Worm (Caenorhabditis elegans) whole organism, L4 larva: ENCODE measurements around the gene C24H12.6.

Source experiments
- D1046.2 ChIP-seq: fragments of 200-800 bp; sonication (Bioruptor generic); IDR thresholded peaks from 2 replicates; pipeline ENCODE4 v1.3.6; 2022; ENCODE audit warnings: missing genetic modification characterization, missing compliant biosample characterization
- ceh-62 ChIP-seq: sonication (generic microtip); optimal IDR thresholded peaks from 2 replicates; lab custom pipeline; 2017; ENCODE audit warnings: missing biosample characterization, missing genetic modification characterization
- fos-1 ChIP-seq: fragments of 150-350 bp; optimal IDR thresholded peaks from 2 replicates; lab custom pipeline; 2014; ENCODE audit warnings: missing biosample characterization, missing genetic modification characterization
- hif-1 ChIP-seq, 2 experiments: sonication (generic microtip); optimal IDR thresholded peaks; 2 replicates each; lab custom pipeline; 2016 to 2017; ENCODE audit warnings: missing compliant biosample characterization in 2 of 2, missing genetic modification characterization in 2 of 2, missing genetic modification reagents in 2 of 2, missing genotype in 2 of 2, mild to moderate bottlenecking in 1 of 2
- lsy-2 ChIP-seq, 2 experiments: fragments of 150-350 bp in 1 of 2; sonication (generic microtip) in 1 of 2; optimal IDR thresholded peaks; 2 replicates each; lab custom pipeline; 2014 to 2017; ENCODE audit warnings: missing biosample characterization in 2 of 2, missing genetic modification characterization in 2 of 2
- nhr-11 ChIP-seq: fragments of 150-350 bp; optimal IDR thresholded peaks from 2 replicates; lab custom pipeline; 2014; ENCODE audit warnings: missing biosample characterization, missing genetic modification characterization
- nhr-237 ChIP-seq: sonication (generic microtip); optimal IDR thresholded peaks from 2 replicates; lab custom pipeline; 2017; ENCODE audit warnings: missing biosample characterization, missing genetic modification characterization
- nhr-25 ChIP-seq: sonication (generic microtip); optimal IDR thresholded peaks from 2 replicates; lab custom pipeline; 2017; ENCODE audit warnings: missing genetic modification characterization, mild to moderate bottlenecking, missing compliant biosample characterization, antibody characterized with exemption, moderate library complexity, borderline replicate concordance; ENCODE audit not compliant: insufficient read depth
- nhr-6 ChIP-seq: fragments of 150-350 bp; optimal IDR thresholded peaks from 2 replicates; lab custom pipeline; 2014; ENCODE audit warnings: missing biosample characterization, missing genetic modification characterization
- pha-4 ChIP-seq, 2 experiments: fragments of 150-350 bp in 1 of 2; fragments of 200-800 bp in 1 of 2; sonication (Bioruptor generic) in 1 of 2; IDR thresholded peaks in 1 of 2; optimal IDR thresholded peaks in 1 of 2; 2 replicates each; pipeline versions ENCODE4 v1.3.6 to Lab custom; 2014 to 2022; ENCODE audit warnings: missing genetic modification characterization in 2 of 2, missing genetic modification reagents in 2 of 2, missing biosample characterization in 1 of 2, missing compliant biosample characterization in 1 of 2
- zag-1 ChIP-seq: fragments of 150-350 bp; optimal IDR thresholded peaks from 2 replicates; lab custom pipeline; 2014; ENCODE audit warnings: missing biosample characterization, missing genetic modification characterization

DNA sequence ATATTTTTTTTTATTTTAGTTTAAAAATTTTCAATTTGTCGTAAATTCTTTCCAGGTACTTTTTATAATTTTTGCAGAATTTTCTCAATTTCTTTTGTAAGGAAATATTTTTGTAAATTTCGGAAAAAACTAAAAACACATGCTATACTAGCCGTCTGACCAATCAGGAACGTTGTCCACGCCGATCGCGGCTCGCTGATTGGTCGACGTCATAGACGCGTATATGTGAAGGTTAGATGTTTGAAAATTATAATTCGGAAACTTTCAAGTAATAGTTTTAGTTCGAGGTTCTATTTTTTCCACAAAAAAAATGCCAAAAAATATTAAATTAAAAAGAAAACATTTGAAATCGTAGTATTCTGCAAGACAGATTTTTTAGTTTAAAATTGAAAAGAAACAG, 46.4 kb downstream of the C24H12.6 start:
- no peak for TF ChIP-seq pha-4 (GFP tag; IDR thresholded peaks at IDR 0.05; lab: Robert Waterston, UW)
- no peak for TF ChIP-seq pha-4 (tag; optimal IDR thresholded peaks at IDR 0.05; lab: Kevin White, UChicago)
- no peak for TF ChIP-seq hif-1 (tag; optimal IDR thresholded peaks at IDR 0.05; lab: Kevin White, UChicago)
- TF ChIP-seq zag-1 (tag; lab: Kevin White, UChicago) = no peak
- no peak for TF ChIP-seq nhr-11
- no peak for TF ChIP-seq fos-1
- TF ChIP-seq nhr-237 (tag; lab: Kevin White, UChicago) = no peak
- no peak for TF ChIP-seq ceh-62 (tag; lab: Kevin White, UChicago)
- TF ChIP-seq nhr-6 = no peak
- TF ChIP-seq lsy-2 (tag; optimal IDR thresholded peaks at IDR 0.05; lab: Kevin White, UChicago) = no peak
- no peak for TF ChIP-seq nhr-25
- no peak for TF ChIP-seq D1046.2 (GFP tag; lab: Robert Waterston, UW)
